Worm (Caenorhabditis elegans): Measurements from ENCODE around the gene irld-22.

Gene irld-22

DNA sequence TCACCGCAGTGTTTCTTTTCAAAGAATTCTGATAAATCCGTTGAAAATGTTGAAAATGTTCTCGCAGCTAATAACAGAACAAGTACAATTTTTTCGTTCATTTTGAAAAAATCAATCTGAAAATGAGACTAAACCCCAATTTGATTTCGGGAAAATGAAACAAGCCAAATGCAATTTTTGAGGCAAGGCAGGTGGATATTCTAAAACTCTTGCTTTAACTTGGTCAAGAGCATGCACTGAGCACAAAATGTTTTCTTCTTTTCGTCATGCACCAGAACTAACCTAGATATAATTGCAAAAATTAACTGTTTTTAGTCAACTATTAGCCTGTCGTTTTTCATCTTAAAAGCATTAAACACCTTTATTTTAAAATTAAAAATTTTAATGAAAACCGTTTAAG, at the start of gene irld-22:
irld-22 (minus strand) TSS at position 101 of the 400 bp plus-strand sequence.
- TF ChIP-seq elt-3 (tag; optimal IDR thresholded peaks at IDR 0.05) (no peak), lin-13 (tag; optimal IDR thresholded peaks at IDR 0.05) (no peak), sptf-1 (tag; optimal IDR thresholded peaks at IDR 0.05) (no peak), ceh-43 (GFP tag; optimal IDR thresholded peaks at IDR 0.05) (no peak), blmp-1 (tag; optimal IDR thresholded peaks at IDR 0.05) (no peak), ceh-39 (tag; optimal IDR thresholded peaks at IDR 0.05) (no peak), nhr-12 (tag; optimal IDR thresholded peaks at IDR 0.05) (no peak), hlh-1 (tag; optimal IDR thresholded peaks at IDR 0.05) (no peak), drap-1 (GFP tag; optimal IDR thresholded peaks at IDR 0.05) (no peak), mep-1 (tag; optimal IDR thresholded peaks at IDR 0.05) (no peak), M03D4.4 (tag; optimal IDR thresholded peaks at IDR 0.05) (no peak), nhr-2 (tag; optimal IDR thresholded peaks at IDR 0.05) (no peak), bed-3 (GFP tag; optimal IDR thresholded peaks at IDR 0.05) (no peak), sem-2 (GFP tag; optimal IDR thresholded peaks at IDR 0.05) (no peak), lin-32 (GFP tag; optimal IDR thresholded peaks at IDR 0.05) (no peak), cnd-1 (tag; optimal IDR thresholded peaks at IDR 0.05) (no peak), nhr-237 (tag; optimal IDR thresholded peaks at IDR 0.05) (no peak)

DNA sequence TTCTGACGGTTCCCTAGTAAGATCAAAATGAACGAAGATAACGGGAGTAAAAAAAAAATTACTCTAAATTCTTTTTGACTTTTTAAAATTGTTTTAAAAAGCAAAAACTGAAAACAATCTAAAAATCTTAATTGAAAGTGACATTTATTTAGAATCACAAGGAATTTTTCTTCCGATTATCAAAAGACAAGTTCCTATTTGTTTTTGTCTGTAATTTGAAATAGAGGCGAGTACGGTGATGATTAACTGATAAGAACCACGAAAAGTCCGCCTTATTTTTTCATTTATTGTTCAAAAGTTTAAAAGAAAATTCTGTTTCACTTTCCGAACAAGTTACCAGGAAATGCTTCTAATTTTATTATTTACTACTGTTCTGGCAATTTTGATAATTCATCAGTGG, 49.7 kb upstream of the irld-22 start, which contains the start of gene dach-1:
dach-1 (plus strand) TSS at position 301 of the 400 bp plus-strand sequence.
- TF ChIP-seq pha-4 (tag; optimal IDR thresholded peaks at IDR 0.05) (no peak), unc-39 (tag; optimal IDR thresholded peaks at IDR 0.05) (no peak), lin-13 (tag; optimal IDR thresholded peaks at IDR 0.05) (no peak), blmp-1 (tag; optimal IDR thresholded peaks at IDR 0.05) (no peak), lin-32 (GFP tag; optimal IDR thresholded peaks at IDR 0.05) (no peak), ceh-83 (GFP tag; optimal IDR thresholded peaks at IDR 0.05) (no peak), nhr-12 (tag; optimal IDR thresholded peaks at IDR 0.05) (no peak), cnd-1 (tag; optimal IDR thresholded peaks at IDR 0.05) (no peak), ces-1 (GFP tag; optimal IDR thresholded peaks at IDR 0.05) (no peak), lsy-2 (tag; optimal IDR thresholded peaks at IDR 0.05) (no peak), mab-5 (tag; optimal IDR thresholded peaks at IDR 0.05) (no peak), ztf-11 (tag; optimal IDR thresholded peaks at IDR 0.05) (no peak), nhr-76 (tag; optimal IDR thresholded peaks at IDR 0.05) (no peak), elt-3 (tag; optimal IDR thresholded peaks at IDR 0.05) (no peak), sem-2 (GFP tag; optimal IDR thresholded peaks at IDR 0.05) (no peak), hlh-1 (tag; optimal IDR thresholded peaks at IDR 0.05) (no peak)

DNA sequence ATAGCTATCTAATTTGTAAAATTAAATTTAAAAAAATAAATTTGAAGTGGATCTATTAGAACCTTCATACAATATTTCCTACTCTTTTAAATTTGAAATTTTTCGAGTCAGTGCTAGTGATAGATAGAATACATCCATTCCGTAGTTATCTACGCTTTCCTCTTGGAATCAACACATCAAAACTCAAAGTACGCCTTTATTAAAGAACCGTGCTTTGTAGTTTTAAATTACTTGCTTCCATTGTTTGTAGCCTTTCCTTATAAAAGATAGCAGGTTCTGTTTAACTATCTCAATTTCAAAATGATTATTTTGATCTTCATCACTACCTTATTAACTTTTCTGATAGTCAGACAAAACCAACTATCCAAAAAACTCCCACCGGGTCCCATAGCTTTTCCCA, 45.1 kb upstream of the irld-22 start, which contains the start of gene cyp-35B3:
cyp-35B3 (plus strand) TSS at position 301 of the 400 bp plus-strand sequence.
- TF ChIP-seq mep-1 (tag; optimal IDR thresholded peaks at IDR 0.05) (no peak), unc-39 (tag; optimal IDR thresholded peaks at IDR 0.05) (no peak), cnd-1 (tag; optimal IDR thresholded peaks at IDR 0.05) (no peak), ham-2 (GFP tag; optimal IDR thresholded peaks at IDR 0.05) (no peak), nhr-2 (tag; optimal IDR thresholded peaks at IDR 0.05) (no peak), snpc-4 (tag; optimal IDR thresholded peaks at IDR 0.05) (no peak), blmp-1 (tag; optimal IDR thresholded peaks at IDR 0.05) (no peak), mls-2 (tag; optimal IDR thresholded peaks at IDR 0.05) (no peak), lin-32 (GFP tag; optimal IDR thresholded peaks at IDR 0.05) (no peak), lsy-2 (tag; optimal IDR thresholded peaks at IDR 0.05) (no peak)

DNA sequence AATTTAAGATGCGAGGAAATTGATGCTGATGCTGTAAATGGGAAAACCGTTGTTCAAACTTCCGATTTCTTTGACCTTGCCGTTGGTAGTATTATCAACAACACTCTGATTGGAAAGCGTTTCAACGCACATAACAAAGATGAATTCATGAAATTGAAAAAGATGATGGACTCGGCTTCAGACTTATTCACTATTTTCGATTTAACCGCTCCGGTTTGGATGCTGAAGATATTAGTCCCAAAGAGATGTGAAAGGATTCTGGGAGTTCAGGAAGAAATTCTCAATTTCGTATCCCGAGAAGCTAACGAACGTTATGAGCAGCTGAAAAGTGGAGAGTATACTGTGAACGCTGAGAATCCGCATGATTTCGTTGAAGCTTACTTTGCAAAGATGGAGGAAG, 43.4 kb upstream of the irld-22 start:
- no peak for TF ChIP-seq hlh-1 (tag; optimal IDR thresholded peaks at IDR 0.05)
- no peak for TF ChIP-seq unc-39 (tag; optimal IDR thresholded peaks at IDR 0.05)
- TF ChIP-seq mep-1 (tag; optimal IDR thresholded peaks at IDR 0.05), result no peak
- TF ChIP-seq pha-4 (tag; optimal IDR thresholded peaks at IDR 0.05), result no peak
- TF ChIP-seq ztf-11 (tag; optimal IDR thresholded peaks at IDR 0.05), result no peak
- TF ChIP-seq lin-13 (tag; optimal IDR thresholded peaks at IDR 0.05), result no peak
- no peak for TF ChIP-seq mls-2 (tag; optimal IDR thresholded peaks at IDR 0.05)
- TF ChIP-seq bed-3 (GFP tag; optimal IDR thresholded peaks at IDR 0.05), result no peak
- no peak for TF ChIP-seq drap-1 (GFP tag; optimal IDR thresholded peaks at IDR 0.05)
- no peak for TF ChIP-seq ceh-43 (GFP tag; optimal IDR thresholded peaks at IDR 0.05)
- TF ChIP-seq ceh-83 (GFP tag; optimal IDR thresholded peaks at IDR 0.05), result no peak
- TF ChIP-seq nhr-12 (tag; optimal IDR thresholded peaks at IDR 0.05), result no peak
- TF ChIP-seq unc-120 (tag; optimal IDR thresholded peaks at IDR 0.05; ENCODE audit: poor library complexity, severe bottlenecking), result no peak
- no peak for TF ChIP-seq ham-2 (GFP tag; optimal IDR thresholded peaks at IDR 0.05)
- no peak for TF ChIP-seq tbx-8 (GFP tag; optimal IDR thresholded peaks at IDR 0.05)
- TF ChIP-seq flh-1 (GFP tag; optimal IDR thresholded peaks at IDR 0.05), result no peak
- no peak for TF ChIP-seq lin-32 (GFP tag; optimal IDR thresholded peaks at IDR 0.05)
- no peak for TF ChIP-seq mab-5 (tag; optimal IDR thresholded peaks at IDR 0.05)
- TF ChIP-seq zip-8 (tag; optimal IDR thresholded peaks at IDR 0.05), result no peak
